Worm (Caenorhabditis elegans) whole organism, L1 larva: ENCODE measurements around the gene Y50E8A.22.

Experiments
- alr-1 ChIP-seq: fragments of 200-800 bp; sonication (Bioruptor generic); optimal IDR thresholded peaks from 2 replicates; lab custom pipeline; 2018; ENCODE audit warnings: borderline replicate concordance, mild to moderate bottlenecking, missing genetic modification characterization, missing compliant biosample characterization
- ama-1 ChIP-seq: fragments of 150-350 bp; optimal IDR thresholded peaks from 2 replicates; lab custom pipeline; 2014
- ces-1 ChIP-seq: fragments of 150-350 bp; optimal IDR thresholded peaks from 2 replicates; lab custom pipeline; 2014; ENCODE audit warnings: missing biosample characterization, missing genetic modification reagents, missing genetic modification characterization
- dpl-1 ChIP-seq, 3 experiments: fragments of 150-350 bp in 2 of 3; sonication (generic microtip) in 1 of 3; optimal IDR thresholded peaks; 2 replicates each; lab custom pipeline; 2014 to 2017; ENCODE audit warnings: missing biosample characterization in 3 of 3, missing genetic modification characterization in 3 of 3, missing genetic modification reagents in 3 of 3
- ets-5 ChIP-seq: fragments of 200-800 bp; sonication (Bioruptor generic); IDR thresholded peaks from 2 replicates; pipeline ENCODE4 v1.3.6; 2022; ENCODE audit warnings: missing genetic modification characterization, missing compliant biosample characterization
- lir-3 ChIP-seq: sonication (generic microtip); optimal IDR thresholded peaks from 2 replicates; lab custom pipeline; 2016; ENCODE audit warnings: mild to moderate bottlenecking, missing genetic modification characterization, moderate library complexity, missing compliant biosample characterization; ENCODE audit not compliant: poor library complexity
- nhr-76 ChIP-seq: sonication (generic microtip); optimal IDR thresholded peaks from 2 replicates; lab custom pipeline; 2017; ENCODE audit warnings: missing biosample characterization, missing genetic modification characterization
- snpc-4 ChIP-seq: fragments of 150-350 bp; optimal IDR thresholded peaks from 2 replicates; lab custom pipeline; 2014; ENCODE audit warnings: missing biosample characterization, missing genetic modification characterization
- tbx-2 ChIP-seq: sonication (generic microtip); optimal IDR thresholded peaks from 2 replicates; lab custom pipeline; 2016; ENCODE audit warnings: missing genetic modification characterization, missing compliant biosample characterization
- unc-130 ChIP-seq: fragments of 150-350 bp; optimal IDR thresholded peaks from 2 replicates; lab custom pipeline; 2017; ENCODE audit warnings: missing biosample characterization, missing genetic modification characterization, inconsistent platforms
- unc-30 ChIP-seq: sonication (generic microtip); optimal IDR thresholded peaks from 2 replicates; lab custom pipeline; 2017; ENCODE audit warnings: missing biosample characterization, missing genetic modification characterization

- TF ChIP-seq snpc-4 (tag; lab: Kevin White, UChicago) (no peak), tbx-2 (tag; lab: Kevin White, UChicago) (no peak), ama-1 (lab: Kevin White, UChicago) (no peak), unc-30 (tag; lab: Kevin White, UChicago) (no peak), nhr-76 (tag; lab: Kevin White, UChicago) (no peak), ces-1 (GFP tag; lab: Kevin White, UChicago) (no peak), lir-3 (tag; lab: Kevin White, UChicago) (no peak), dpl-1 (GFP tag; optimal IDR thresholded peaks at IDR 0.05; lab: Kevin White, UChicago) (no peak), ets-5 (GFP tag; lab: Robert Waterston, UW) (no peak), alr-1 (tag; lab: Kevin White, UChicago) (no peak), unc-130 (tag; lab: Kevin White, UChicago) (no peak)
Measured at ce11 chrV:14711077-14711476, 37.8 kb downstream of the Y50E8A.22 start, which contains the start of gene ssp-33.
